Worm (Caenorhabditis elegans) whole organism, mixed stage, embryonic: ENCODE results near the gene ZK829.3.

ENCODE experiments used
- M03D4.4 ChIP-seq: sonication (generic microtip); optimal IDR thresholded peaks from 2 replicates; lab custom pipeline; 2017; ENCODE audit warnings: mild to moderate bottlenecking, missing genetic modification characterization, missing compliant biosample characterization
- ceh-39 ChIP-seq: fragments of 150-350 bp; optimal IDR thresholded peaks from 2 replicates; lab custom pipeline; 2014; ENCODE audit warnings: missing biosample characterization, missing genetic modification characterization
- ceh-83 ChIP-seq: fragments of 200-800 bp; sonication (Bioruptor generic); optimal IDR thresholded peaks from 2 replicates; lab custom pipeline; 2018; ENCODE audit warnings: mild to moderate bottlenecking, missing genetic modification characterization, missing compliant biosample characterization
- ces-1 ChIP-seq: fragments of 150-350 bp; optimal IDR thresholded peaks from 2 replicates; lab custom pipeline; 2014; ENCODE audit warnings: missing biosample characterization, missing genetic modification reagents, missing genetic modification characterization
- cnd-1 ChIP-seq: fragments of 200-800 bp; sonication (Bioruptor generic); optimal IDR thresholded peaks from 2 replicates; lab custom pipeline; 2018; ENCODE audit warnings: mild to moderate bottlenecking, missing genetic modification characterization, missing compliant biosample characterization
- drap-1 ChIP-seq: fragments of 200-800 bp; sonication (Bioruptor generic); optimal IDR thresholded peaks from 3 replicates; lab custom pipeline; 2018; ENCODE audit warnings: mild to moderate bottlenecking, missing genetic modification characterization, missing compliant biosample characterization
- elt-1 ChIP-seq: sonication (generic microtip); optimal IDR thresholded peaks from 2 replicates; lab custom pipeline; 2017; ENCODE audit warnings: missing genetic modification characterization, mild to moderate bottlenecking, missing compliant biosample characterization, antibody characterized with exemption, moderate library complexity, borderline replicate concordance; ENCODE audit not compliant: insufficient read depth
- elt-3 ChIP-seq: fragments of 150-350 bp; optimal IDR thresholded peaks from 2 replicates; lab custom pipeline; 2014; ENCODE audit warnings: missing biosample characterization, missing genetic modification characterization
- ham-2 ChIP-seq: fragments of 200-800 bp; sonication (Bioruptor generic); optimal IDR thresholded peaks from 2 replicates; lab custom pipeline; 2018; ENCODE audit warnings: mild to moderate bottlenecking, missing genetic modification characterization, missing compliant biosample characterization
- lin-13 ChIP-seq: fragments of 150-350 bp; optimal IDR thresholded peaks from 2 replicates; lab custom pipeline; 2014; ENCODE audit warnings: missing biosample characterization, missing genetic modification characterization
- lin-32 ChIP-seq: fragments of 200-800 bp; sonication (Bioruptor generic); optimal IDR thresholded peaks from 2 replicates; lab custom pipeline; 2018; ENCODE audit warnings: mild to moderate bottlenecking, missing genetic modification characterization, missing compliant biosample characterization
- lsy-2 ChIP-seq: fragments of 150-350 bp; optimal IDR thresholded peaks from 2 replicates; lab custom pipeline; 2014; ENCODE audit warnings: missing biosample characterization, missing genetic modification characterization
- mab-5 ChIP-seq: fragments of 150-350 bp; optimal IDR thresholded peaks from 2 replicates; lab custom pipeline; 2014; ENCODE audit warnings: missing biosample characterization, missing genetic modification characterization
- mep-1 ChIP-seq: fragments of 150-350 bp; optimal IDR thresholded peaks from 2 replicates; lab custom pipeline; 2017; ENCODE audit warnings: missing biosample characterization, missing genetic modification reagents, missing genetic modification characterization, inconsistent platforms
- nhr-12 ChIP-seq: fragments of 150-350 bp; optimal IDR thresholded peaks from 2 replicates; lab custom pipeline; 2014; ENCODE audit warnings: missing biosample characterization, missing genetic modification characterization
- nhr-237 ChIP-seq: fragments of 150-350 bp; optimal IDR thresholded peaks from 2 replicates; lab custom pipeline; 2014; ENCODE audit warnings: missing biosample characterization, missing genetic modification characterization
- nhr-28 ChIP-seq: fragments of 150-350 bp; optimal IDR thresholded peaks from 2 replicates; lab custom pipeline; 2014; ENCODE audit warnings: missing biosample characterization, missing genetic modification characterization
- nhr-76 ChIP-seq: sonication (generic microtip); optimal IDR thresholded peaks from 2 replicates; lab custom pipeline; 2017; ENCODE audit warnings: missing biosample characterization, missing genetic modification characterization
- pha-4 ChIP-seq: fragments of 150-350 bp; optimal IDR thresholded peaks from 2 replicates; lab custom pipeline; 2018; ENCODE audit warnings: missing biosample characterization, missing genetic modification reagents, missing genetic modification characterization
- sem-2 ChIP-seq: fragments of 200-800 bp; sonication (Bioruptor generic); optimal IDR thresholded peaks from 2 replicates; lab custom pipeline; 2018; ENCODE audit warnings: mild to moderate bottlenecking, missing genetic modification characterization, missing compliant biosample characterization
- snpc-4 ChIP-seq: fragments of 150-350 bp; optimal IDR thresholded peaks from 2 replicates; lab custom pipeline; 2014; ENCODE audit warnings: missing biosample characterization, missing genetic modification characterization
- sptf-1 ChIP-seq: sonication (generic microtip); optimal IDR thresholded peaks from 2 replicates; lab custom pipeline; 2017; ENCODE audit warnings: mild to moderate bottlenecking, missing genetic modification characterization, moderate library complexity, missing compliant biosample characterization
- unc-62 ChIP-seq: fragments of 150-350 bp; optimal IDR thresholded peaks from 2 replicates; lab custom pipeline; 2014; ENCODE audit warnings: missing biosample characterization, missing genetic modification reagents, missing genetic modification characterization
- zip-8 ChIP-seq: fragments of 150-350 bp; optimal IDR thresholded peaks from 2 replicates; lab custom pipeline; 2014; ENCODE audit warnings: missing biosample characterization, missing genetic modification characterization
- ztf-11 ChIP-seq: fragments of 150-350 bp; optimal IDR thresholded peaks from 2 replicates; lab custom pipeline; 2014; ENCODE audit warnings: missing biosample characterization, missing genetic modification characterization

ZK829.3 gene

ce11 chrIV:11903676-11904075 is 41.8 kb downstream of the ZK829.3 start:
- TF ChIP-seq sem-2 (no peak), cnd-1 (no peak), unc-62 (no peak), mep-1 (tag; lab: Kevin White, UChicago) (no peak), elt-1 (tag; lab: Kevin White, UChicago) (peak; percentile 5), lsy-2 (no peak), M03D4.4 (no peak), ham-2 (no peak)

- TF ChIP-seq nhr-12, result no peak
- no peak for TF ChIP-seq mab-5 (tag; lab: Kevin White, UChicago)
- no peak for TF ChIP-seq ceh-39
- no peak for TF ChIP-seq M03D4.4
- TF ChIP-seq snpc-4, result no peak
- TF ChIP-seq elt-3 (tag; lab: Kevin White, UChicago), result no peak
- no peak for TF ChIP-seq ces-1
- no peak for TF ChIP-seq nhr-237 (tag; lab: Kevin White, UChicago)
- TF ChIP-seq, all 35 proteins: peak for 0
Observed at ce11 chrIV:11902832-11903231, 42.7 kb downstream of the ZK829.3 start.

- no peak for TF ChIP-seq sptf-1 (tag; lab: Kevin White, UChicago)
- TF ChIP-seq nhr-237 (tag; lab: Kevin White, UChicago), result no peak
- no peak for TF ChIP-seq nhr-76 (tag; lab: Kevin White, UChicago)
Observed at ce11 chrIV:11901215-11901614, 44.3 kb downstream of the ZK829.3 start.

- no peak for TF ChIP-seq lsy-2
- peak; percentile 66 for TF ChIP-seq elt-1 (tag; lab: Kevin White, UChicago)
- TF ChIP-seq lin-13 (tag; lab: Kevin White, UChicago), result no peak
- no peak for TF ChIP-seq nhr-28 (tag; lab: Kevin White, UChicago)
- TF ChIP-seq ceh-83 (GFP tag; lab: Kevin White, UChicago), result no peak
Observed at ce11 chrIV:11900399-11900798, 45.1 kb downstream of the ZK829.3 start.

ce11 chrIV:11899358-11899757 is 46.2 kb downstream of the ZK829.3 start, which contains the start of gene nhr-43:
Gene nhr-43, plus strand, starts transcription at chrIV:11899590.
- TF ChIP-seq nhr-28 (tag; lab: Kevin White, UChicago) (no peak), cnd-1 (no peak), nhr-237 (tag; lab: Kevin White, UChicago) (no peak), elt-1 (tag; lab: Kevin White, UChicago) (no peak), ham-2 (peak; percentile 12), zip-8 (tag; lab: Kevin White, UChicago) (no peak), elt-3 (tag; lab: Kevin White, UChicago) (no peak)

ce11 chrIV:11897710-11898109 is 47.8 kb downstream of the ZK829.3 start:
- TF ChIP-seq lin-13 (tag; lab: Kevin White, UChicago) (no peak), ztf-11 (tag; lab: Kevin White, UChicago) (no peak)

- TF ChIP-seq ces-1 (no peak), lin-32 (no peak), snpc-4 (no peak), M03D4.4 (no peak), pha-4 (tag; lab: Kevin White, UChicago) (no peak), nhr-28 (tag; lab: Kevin White, UChicago) (no peak), ztf-11 (tag; lab: Kevin White, UChicago) (no peak), drap-1 (GFP tag; lab: Kevin White, UChicago) (no peak), mab-5 (tag; lab: Kevin White, UChicago) (no peak)
Observed at ce11 chrIV:11893336-11893735, 52.2 kb downstream of the ZK829.3 start.
